Worm (Caenorhabditis elegans) whole organism, L2 larva: Measurements from ENCODE around the gene F54H5.3.

Experiments used
- C34F6.9 ChIP-seq: fragments of 150-350 bp; optimal IDR thresholded peaks from 2 replicates; lab custom pipeline; 2014; ENCODE audit warnings: missing biosample characterization, missing genetic modification characterization
- F13H6.1 ChIP-seq: sonication (generic microtip); optimal IDR thresholded peaks from 2 replicates; lab custom pipeline; 2016; ENCODE audit warnings: missing genetic modification characterization, missing compliant biosample characterization
- R02D3.7 ChIP-seq: fragments of 150-350 bp; optimal IDR thresholded peaks from 2 replicates; lab custom pipeline; 2014; ENCODE audit warnings: missing biosample characterization, missing genetic modification characterization
- alr-1 ChIP-seq: fragments of 150-350 bp; optimal IDR thresholded peaks from 2 replicates; lab custom pipeline; 2014; ENCODE audit warnings: missing biosample characterization, missing genetic modification characterization
- aly-2 ChIP-seq: fragments of 150-350 bp; optimal IDR thresholded peaks from 2 replicates; lab custom pipeline; 2014; ENCODE audit warnings: missing biosample characterization, missing genetic modification characterization
- ama-1 ChIP-seq: fragments of 150-350 bp; optimal IDR thresholded peaks from 2 replicates; lab custom pipeline; 2018; ENCODE audit warnings: inconsistent platforms
- blmp-1 ChIP-seq: sonication (generic microtip); optimal IDR thresholded peaks from 2 replicates; lab custom pipeline; 2017; ENCODE audit warnings: missing genetic modification characterization, mild to moderate bottlenecking, missing compliant biosample characterization, antibody characterized with exemption, moderate library complexity; ENCODE audit not compliant: insufficient read depth
- crh-2 ChIP-seq: sonication (generic microtip); optimal IDR thresholded peaks from 2 replicates; lab custom pipeline; 2017; ENCODE audit warnings: missing biosample characterization, missing genetic modification characterization
- dmd-4 ChIP-seq: sonication (generic microtip); optimal IDR thresholded peaks from 2 replicates; lab custom pipeline; 2017; ENCODE audit warnings: missing biosample characterization, missing genetic modification characterization
- elt-1 ChIP-seq: fragments of 150-350 bp; optimal IDR thresholded peaks from 2 replicates; lab custom pipeline; 2014; ENCODE audit warnings: missing biosample characterization, missing genetic modification characterization
- elt-3 ChIP-seq: sonication (generic microtip); optimal IDR thresholded peaks from 2 replicates; lab custom pipeline; 2017; ENCODE audit warnings: missing biosample characterization, missing genetic modification characterization
- fos-1 ChIP-seq: fragments of 150-350 bp; optimal IDR thresholded peaks from 2 replicates; lab custom pipeline; 2014; ENCODE audit warnings: missing biosample characterization, missing genetic modification characterization
- lin-11 ChIP-seq: fragments of 150-350 bp; sonication (generic microtip); optimal IDR thresholded peaks from 2 replicates; lab custom pipeline; 2014; ENCODE audit warnings: missing biosample characterization, missing genetic modification characterization, inconsistent platforms, mixed read lengths
- lin-13 ChIP-seq: fragments of 150-350 bp; optimal IDR thresholded peaks from 2 replicates; lab custom pipeline; 2014; ENCODE audit warnings: missing biosample characterization, missing genetic modification reagents, missing genetic modification characterization
- mab-5 ChIP-seq: fragments of 150-350 bp; optimal IDR thresholded peaks from 2 replicates; lab custom pipeline; 2014; ENCODE audit warnings: missing biosample characterization, missing genetic modification characterization
- mbf-1 ChIP-seq: sonication (generic microtip); optimal IDR thresholded peaks from 2 replicates; lab custom pipeline; 2017; ENCODE audit warnings: missing biosample characterization, missing genetic modification characterization
- mdl-1 ChIP-seq, 2 experiments: fragments of 150-350 bp in 1 of 2; sonication (generic microtip) in 1 of 2; optimal IDR thresholded peaks; 2 replicates each; lab custom pipeline; 2017; ENCODE audit warnings: missing biosample characterization in 2 of 2, missing genetic modification characterization in 2 of 2
- nhr-10 ChIP-seq: sonication (generic microtip); optimal IDR thresholded peaks from 2 replicates; lab custom pipeline; 2017; ENCODE audit warnings: missing biosample characterization, missing genetic modification characterization
- nhr-11 ChIP-seq: fragments of 150-350 bp; optimal IDR thresholded peaks from 2 replicates; lab custom pipeline; 2014; ENCODE audit warnings: missing biosample characterization, missing genetic modification characterization
- nhr-129 ChIP-seq: fragments of 150-350 bp; optimal IDR thresholded peaks from 2 replicates; lab custom pipeline; 2014; ENCODE audit warnings: missing biosample characterization, missing genetic modification characterization
- nhr-21 ChIP-seq: fragments of 150-350 bp; optimal IDR thresholded peaks from 2 replicates; lab custom pipeline; 2014; ENCODE audit warnings: missing biosample characterization, missing genetic modification characterization
- nhr-23 ChIP-seq: fragments of 150-350 bp; optimal IDR thresholded peaks from 2 replicates; lab custom pipeline; 2014; ENCODE audit warnings: missing biosample characterization, missing genetic modification reagents, missing genetic modification characterization
- nhr-237 ChIP-seq: fragments of 150-350 bp; optimal IDR thresholded peaks from 2 replicates; lab custom pipeline; 2014; ENCODE audit warnings: missing biosample characterization, missing genetic modification characterization
- nhr-25 ChIP-seq: fragments of 150-350 bp; sonication (generic microtip); optimal IDR thresholded peaks from 3 replicates; lab custom pipeline; 2014; ENCODE audit warnings: missing biosample characterization, missing genetic modification characterization
- nhr-6 ChIP-seq: fragments of 150-350 bp; optimal IDR thresholded peaks from 2 replicates; lab custom pipeline; 2014; ENCODE audit warnings: missing biosample characterization, missing genetic modification characterization
- nhr-77 ChIP-seq: fragments of 150-350 bp; optimal IDR thresholded peaks from 2 replicates; lab custom pipeline; 2014; ENCODE audit warnings: missing biosample characterization, missing genetic modification characterization
- peb-1 ChIP-seq: fragments of 150-350 bp; optimal IDR thresholded peaks from 2 replicates; lab custom pipeline; 2014; ENCODE audit warnings: missing biosample characterization, missing genetic modification characterization
- sem-4 ChIP-seq: fragments of 150-350 bp; optimal IDR thresholded peaks from 2 replicates; lab custom pipeline; 2014; ENCODE audit warnings: missing biosample characterization, missing genetic modification reagents, missing genetic modification characterization
- sma-3 ChIP-seq: sonication (generic microtip); optimal IDR thresholded peaks from 2 replicates; lab custom pipeline; 2016; ENCODE audit warnings: missing genetic modification reagents, missing genetic modification characterization, missing compliant biosample characterization
- sma-9 ChIP-seq, 2 experiments: fragments of 150-350 bp in 1 of 2; sonication (generic microtip) in 1 of 2; optimal IDR thresholded peaks; 2 replicates each; lab custom pipeline; 2014 to 2016; ENCODE audit warnings: missing genetic modification characterization in 2 of 2, mild to moderate bottlenecking in 1 of 2, missing biosample characterization in 1 of 2, missing compliant biosample characterization in 1 of 2, missing genetic modification reagents in 1 of 2, moderate library complexity in 1 of 2
- unc-39 ChIP-seq: fragments of 150-350 bp; optimal IDR thresholded peaks from 2 replicates; lab custom pipeline; 2014; ENCODE audit warnings: missing biosample characterization, missing genetic modification characterization
- unc-55 ChIP-seq: fragments of 150-350 bp; sonication (generic microtip); optimal IDR thresholded peaks from 3 replicates; lab custom pipeline; 2014; ENCODE audit warnings: missing biosample characterization, missing genetic modification reagents, missing genetic modification characterization
- unc-62 ChIP-seq: fragments of 150-350 bp; optimal IDR thresholded peaks from 2 replicates; lab custom pipeline; 2014; ENCODE audit warnings: missing biosample characterization, missing genetic modification reagents, missing genetic modification characterization
- zag-1 ChIP-seq: fragments of 150-350 bp; optimal IDR thresholded peaks from 2 replicates; lab custom pipeline; 2014; ENCODE audit warnings: missing biosample characterization, missing genetic modification characterization
- ztf-11 ChIP-seq: sonication (generic microtip); optimal IDR thresholded peaks from 2 replicates; lab custom pipeline; 2017; ENCODE audit warnings: missing biosample characterization, missing genetic modification characterization
- ztf-4 ChIP-seq: fragments of 150-350 bp; optimal IDR thresholded peaks from 2 replicates; lab custom pipeline; 2014; ENCODE audit warnings: missing biosample characterization, missing genetic modification characterization

F54H5.3 gene

ce11 chrII:6588605-6589292 lies 33.2 kb upstream of the F54H5.3 start, which contains the start of gene icd-1 (continued):
- TF ChIP-seq mbf-1 (no peak), nhr-11 (tag; lab: Kevin White, UChicago) (peak; percentile 57), sma-9 (GFP tag; optimal IDR thresholded peaks at IDR 0.05; lab: Kevin White, UChicago) (peak; percentile 96), sma-9 (tag; optimal IDR thresholded peaks at IDR 0.05; lab: Kevin White, UChicago) (no peak), nhr-129 (tag; lab: Kevin White, UChicago) (peak; percentile 96), crh-2 (peak; percentile 97), elt-3 (tag; lab: Kevin White, UChicago) (no peak), unc-39 (no peak), nhr-25 (peak; percentile 98), R02D3.7 (peak; percentile 38)

ce11 chrII:6589408-6589807 lies 32.6 kb upstream of the F54H5.3 start, which contains the start of gene vps-32.1:
Gene vps-32.1, plus strand, starts transcription at chrII:6589708.
- no peak for TF ChIP-seq sma-3
- no peak for TF ChIP-seq lin-11 (tag; lab: Kevin White, UChicago)
- TF ChIP-seq F13H6.1 (tag; lab: Kevin White, UChicago), result no peak
- TF ChIP-seq fos-1 (tag; lab: Kevin White, UChicago), result peak; percentile 88
- no peak for TF ChIP-seq zag-1 (tag; lab: Kevin White, UChicago)
- TF ChIP-seq sma-9 (GFP tag; optimal IDR thresholded peaks at IDR 0.05; lab: Kevin White, UChicago), result peak; percentile 48
- TF ChIP-seq sma-9 (tag; optimal IDR thresholded peaks at IDR 0.05; lab: Kevin White, UChicago), result no peak
- no peak for TF ChIP-seq nhr-77 (tag; lab: Kevin White, UChicago)
- no peak for TF ChIP-seq unc-39
- TF ChIP-seq lin-13 (GFP tag; lab: Kevin White, UChicago), result no peak
- TF ChIP-seq crh-2, result peak; percentile 29
- peak; percentile 25 for TF ChIP-seq blmp-1
- TF ChIP-seq ztf-4 (tag; lab: Kevin White, UChicago), result no peak

- TF ChIP-seq blmp-1 (no peak), lin-11 (tag; lab: Kevin White, UChicago) (no peak), peb-1 (tag; lab: Kevin White, UChicago) (no peak), unc-39 (no peak), nhr-21 (no peak), mab-5 (tag; lab: Kevin White, UChicago) (no peak)
- TF ChIP-seq, all 48 proteins: peak for 0
Measured at ce11 chrII:6591000-6591399, 31.0 kb upstream of the F54H5.3 start.

ce11 chrII:6592251-6592650 lies 29.7 kb upstream of the F54H5.3 start, which contains the start of gene C56C10.9:
Gene C56C10.9, minus strand, starts transcription at chrII:6592351.
- TF ChIP-seq C34F6.9 (tag; lab: Kevin White, UChicago), result no peak
- TF ChIP-seq nhr-237 (tag; lab: Kevin White, UChicago), result no peak
- no peak for TF ChIP-seq ama-1 (lab: Kevin White, UChicago)
- TF ChIP-seq mdl-1 (tag; optimal IDR thresholded peaks at IDR 0.05; lab: Kevin White, UChicago), result no peak
- TF ChIP-seq ztf-11 (tag; lab: Kevin White, UChicago), result no peak
- no peak for TF ChIP-seq sma-9 (GFP tag; optimal IDR thresholded peaks at IDR 0.05; lab: Kevin White, UChicago)
- no peak for TF ChIP-seq sma-9 (tag; optimal IDR thresholded peaks at IDR 0.05; lab: Kevin White, UChicago)
- TF ChIP-seq alr-1, result no peak
- TF ChIP-seq lin-13 (GFP tag; lab: Kevin White, UChicago), result no peak
- TF ChIP-seq elt-1 (tag; lab: Kevin White, UChicago), result no peak
- TF ChIP-seq nhr-23 (tag; lab: Kevin White, UChicago), result no peak
- TF ChIP-seq, all 48 proteins: peak for 0

- TF ChIP-seq mab-5 (tag; lab: Kevin White, UChicago) (no peak), aly-2 (tag; lab: Kevin White, UChicago) (no peak), mbf-1 (no peak), unc-62 (GFP tag; lab: Kevin White, UChicago) (no peak), nhr-6 (no peak), unc-55 (no peak), nhr-21 (no peak), sem-4 (tag; lab: Kevin White, UChicago) (no peak), nhr-10 (tag; lab: Kevin White, UChicago) (no peak), dmd-4 (tag; lab: Kevin White, UChicago) (no peak), unc-39 (no peak)
Measured at ce11 chrII:6594151-6594550, 27.8 kb upstream of the F54H5.3 start, which contains the start of gene aipr-1. Gene aipr-1, minus strand, starts transcription at chrII:6594251.
